Worm (Caenorhabditis elegans): ENCODE data around the gene ZK470.2.

DNA sequence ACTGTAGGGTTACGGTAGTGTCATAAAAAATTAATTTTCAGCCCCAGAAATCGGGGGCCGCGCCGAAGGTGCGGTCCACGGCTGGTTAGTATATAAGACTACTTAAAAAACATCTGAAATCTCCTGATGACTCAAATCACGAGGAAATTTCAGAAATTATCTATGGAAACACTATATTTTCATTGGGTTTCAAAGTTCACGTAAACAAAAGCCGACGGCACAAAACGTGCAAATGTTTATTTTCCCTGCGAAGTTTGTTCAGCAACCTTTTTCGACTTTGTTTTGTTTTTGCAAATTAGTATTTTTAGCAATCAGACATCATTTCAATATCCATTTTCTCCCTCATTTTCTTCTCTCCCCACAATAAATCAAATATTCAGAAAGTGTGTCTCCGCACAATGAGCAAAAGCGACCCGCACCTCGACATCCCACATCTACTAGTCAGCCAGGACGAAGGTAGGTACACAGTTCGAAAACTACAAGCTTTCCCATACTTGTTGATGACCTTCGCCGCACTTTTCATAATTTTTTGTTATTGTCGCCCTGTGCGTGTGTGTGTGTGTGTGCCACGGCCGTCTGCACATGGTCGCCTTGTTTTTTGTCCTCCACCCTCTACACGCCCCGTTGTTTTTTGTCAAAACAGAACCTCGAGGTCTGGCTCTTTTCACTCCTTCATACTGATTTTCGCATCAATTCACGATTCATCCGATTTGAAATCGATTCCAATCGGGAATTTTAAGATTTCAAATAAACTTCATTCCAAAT is 1.8 kb downstream of the ZK470.2 start:
- TF ChIP-seq mdl-1 (tag; optimal IDR thresholded peaks at IDR 0.05) (no peak), elt-1 (tag; optimal IDR thresholded peaks at IDR 0.05) (no peak), ztf-4 (tag; optimal IDR thresholded peaks at IDR 0.05) (no peak), nhr-11 (tag; optimal IDR thresholded peaks at IDR 0.05) (no peak), ceh-82 (tag; optimal IDR thresholded peaks at IDR 0.05) (no peak), ama-1 (optimal IDR thresholded peaks at IDR 0.05) (no peak), nhr-77 (tag; optimal IDR thresholded peaks at IDR 0.05) (no peak)
